Worm (Caenorhabditis elegans): ENCODE results near the gene C13F10.7.
A peak's percentile ranks its signal among the peaks of the same experiment; 100 is the strongest.

Gene C13F10.7

ce11 chrV:7186599-7186998, 36.5 kb downstream of the C13F10.7 start (continued):
- TF ChIP-seq fos-1 (tag; optimal IDR thresholded peaks at IDR 0.05) (no peak), nhr-11 (tag; optimal IDR thresholded peaks at IDR 0.05) (no peak)

DNA sequence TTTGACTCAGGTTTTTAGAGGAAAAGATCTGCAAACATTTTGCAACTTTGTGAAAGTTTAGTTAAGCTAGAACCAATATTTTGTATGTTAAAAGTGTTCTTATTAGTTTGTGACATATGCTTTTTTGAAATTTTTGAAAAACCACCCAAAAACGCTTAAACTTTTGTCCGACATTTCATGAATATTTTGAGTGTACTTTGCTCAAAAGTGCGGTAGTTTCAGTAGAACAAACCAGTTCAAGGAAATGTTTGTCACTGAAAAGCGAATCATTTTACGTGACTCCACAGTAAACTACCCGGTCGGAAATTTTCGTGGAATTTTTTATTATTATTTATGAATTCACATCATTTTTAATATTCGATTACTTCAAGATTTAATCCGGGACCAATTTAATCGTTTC, 38.5 kb downstream of the C13F10.7 start, which contains the start of gene pitr-5:
pitr-5 (plus strand) TSS at position 301 of the 400 bp plus-strand sequence.
- TF ChIP-seq dmd-8 (GFP tag; IDR thresholded peaks at IDR 0.05) (no peak), dpl-1 (GFP tag; optimal IDR thresholded peaks at IDR 0.05) (no peak), aly-2 (tag; optimal IDR thresholded peaks at IDR 0.05) (no peak), nhr-11 (tag; optimal IDR thresholded peaks at IDR 0.05) (no peak), nhr-42 (GFP tag; IDR thresholded peaks at IDR 0.05) (no peak), skn-1 (tag; optimal IDR thresholded peaks at IDR 0.05) (no peak), mdl-1 (tag; optimal IDR thresholded peaks at IDR 0.05) (no peak), hif-1 (tag; optimal IDR thresholded peaks at IDR 0.05) (no peak), snpc-1.2 (GFP tag; IDR thresholded peaks at IDR 0.05) (no peak), ztf-7 (tag; optimal IDR thresholded peaks at IDR 0.05) (no peak), Y105C5A.15 (GFP tag; IDR thresholded peaks at IDR 0.05) (no peak), unc-130 (GFP tag; optimal IDR thresholded peaks at IDR 0.05) (no peak), nhr-48 (tag; optimal IDR thresholded peaks at IDR 0.05) (no peak), spr-1 (tag; optimal IDR thresholded peaks at IDR 0.05) (no peak), Y75B8A.6 (GFP tag; IDR thresholded peaks at IDR 0.05) (no peak), unc-39 (tag; optimal IDR thresholded peaks at IDR 0.05) (no peak)

DNA sequence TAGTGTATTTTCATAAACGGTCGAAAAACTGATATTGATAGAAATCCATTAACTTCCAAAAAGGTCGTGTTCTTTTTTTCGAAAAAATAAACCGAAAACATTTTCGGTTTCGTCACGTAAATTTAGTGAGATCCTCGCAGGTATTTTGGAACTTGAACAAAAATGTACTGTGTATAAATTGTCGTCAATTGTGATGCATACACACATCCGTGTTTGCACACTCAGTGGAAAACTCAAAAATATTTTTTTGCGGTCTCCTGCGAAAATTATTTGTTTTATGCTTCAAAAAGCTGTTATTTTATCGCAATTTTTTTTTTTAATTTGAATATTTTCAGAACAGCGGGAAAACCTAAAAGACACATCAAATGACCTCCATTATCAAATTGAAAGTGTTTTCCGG, 44.2 kb downstream of the C13F10.7 start, which contains the start of gene cpsf-2:
cpsf-2 (plus strand) TSS at position 330 of the 400 bp plus-strand sequence.
- TF ChIP-seq mxl-2 (GFP tag; conservative IDR thresholded peaks at IDR 0.05) (no peak), T20F7.1 (GFP tag; optimal IDR thresholded peaks at IDR 0.05) (no peak), mes-2 (tag; optimal IDR thresholded peaks at IDR 0.05; ENCODE audit: poor library complexity, severe bottlenecking) (peak; percentile 47), madf-9 (GFP tag; conservative IDR thresholded peaks at IDR 0.05) (no peak), aha-1 (tag) (peak; percentile 72), dpl-1 (GFP tag; optimal IDR thresholded peaks at IDR 0.05) (peak; percentile 1)

DNA sequence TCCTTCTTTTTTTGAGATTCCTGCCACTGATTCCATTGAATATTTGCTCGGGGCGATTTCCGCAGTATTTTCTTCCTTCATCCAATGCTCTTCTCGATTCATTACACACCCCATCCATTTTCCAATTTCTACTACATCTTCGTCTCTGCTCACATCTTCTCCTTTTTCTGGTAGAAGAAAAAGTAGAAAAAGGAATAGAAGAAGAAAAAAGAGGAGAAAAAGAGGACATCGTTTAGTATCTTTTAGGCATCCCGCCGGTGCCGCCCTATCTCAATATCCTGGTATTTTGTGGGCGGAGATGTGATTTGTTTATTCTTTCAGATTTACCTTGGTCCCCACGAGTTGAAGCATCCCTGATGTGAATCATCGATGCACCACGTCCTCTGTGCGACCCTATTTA, 47.9 kb downstream of the C13F10.7 start, which contains the start of gene lgc-39:
lgc-39 (plus strand) TSS at position 301 of the 400 bp plus-strand sequence.
- TF ChIP-seq dmd-6 (GFP tag; IDR thresholded peaks at IDR 0.05) (no peak), mxl-3 (GFP tag; optimal IDR thresholded peaks at IDR 0.05) (no peak), nhr-76 (tag; optimal IDR thresholded peaks at IDR 0.05) (no peak), nhr-48 (tag; optimal IDR thresholded peaks at IDR 0.05) (no peak), hif-1 (tag; optimal IDR thresholded peaks at IDR 0.05) (no peak), ZK546.5 (tag; optimal IDR thresholded peaks at IDR 0.05) (no peak), mdl-1 (tag; optimal IDR thresholded peaks at IDR 0.05) (no peak), mxl-2 (GFP tag; conservative IDR thresholded peaks at IDR 0.05) (no peak), ceh-32 (tag; optimal IDR thresholded peaks at IDR 0.05; ENCODE audit: poor library complexity) (no peak), nhr-10 (tag; optimal IDR thresholded peaks at IDR 0.05) (no peak), sdz-12 (GFP tag; optimal IDR thresholded peaks at IDR 0.05) (no peak), dmd-9 (GFP tag; IDR thresholded peaks at IDR 0.05) (no peak), snpc-4 (tag; optimal IDR thresholded peaks at IDR 0.05) (no peak), mes-2 (tag; optimal IDR thresholded peaks at IDR 0.05; ENCODE audit: poor library complexity, severe bottlenecking) (no peak), ceh-20 (GFP tag; IDR thresholded peaks at IDR 0.05) (no peak), lsy-2 (tag; optimal IDR thresholded peaks at IDR 0.05) (no peak), nhr-25 (tag; optimal IDR thresholded peaks at IDR 0.05; ENCODE audit: borderline replicate concordance, insufficient read depth) (no peak)

Data from whole organism, L4 larva.